Fruit fly (Drosophila melanogaster): ENCODE results near the gene Arglu1.

Arglu1 gene

DNA sequence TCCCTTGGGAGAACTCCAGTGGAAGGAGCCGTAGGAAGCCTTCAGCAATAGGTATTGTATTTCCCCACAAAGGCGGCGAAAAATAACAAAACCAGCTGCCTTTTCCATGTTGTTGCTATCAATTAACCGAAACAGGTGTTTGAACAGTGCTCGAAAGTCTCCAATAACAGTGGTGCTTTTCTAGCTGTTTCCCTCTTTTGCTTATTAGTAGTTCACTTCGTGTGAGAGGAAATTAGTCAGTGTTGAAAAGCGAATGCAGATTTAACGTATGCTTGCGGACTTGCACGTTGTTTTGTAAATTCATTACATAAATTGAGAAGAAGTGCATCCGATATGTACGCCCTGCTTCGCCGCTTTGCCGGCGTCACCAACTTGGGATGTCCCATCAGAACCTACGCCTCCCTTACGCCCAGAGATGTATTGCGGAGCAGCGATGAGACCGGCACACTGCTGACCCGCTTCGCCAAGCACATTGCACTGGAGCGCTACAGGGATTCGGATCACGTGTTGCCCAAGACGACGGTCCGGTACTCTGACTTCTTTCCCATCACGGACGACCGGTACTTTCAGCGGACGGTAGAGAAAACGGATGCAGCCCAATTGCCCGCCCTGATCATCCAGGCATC lies 810 bp upstream of the Arglu1 start, which contains the start of the genes Datp and CG4619 (continued):
- TF ChIP-seq bcd (GFP tag; optimal IDR thresholded peaks at IDR 0.05), result peak; percentile 30
- peak; percentile 13 for TF ChIP-seq CG3163 (GFP tag; optimal IDR thresholded peaks at IDR 0.05)
- no peak for TF ChIP-seq Nf-YC (tag; optimal IDR thresholded peaks at IDR 0.05)
- no peak for TF ChIP-seq Abd-B (GFP tag; optimal IDR thresholded peaks at IDR 0.05)
- no peak for TF ChIP-seq gt (GFP tag; IDR thresholded peaks at IDR 0.05)
- no peak for TF ChIP-seq CG15011 (GFP tag; optimal IDR thresholded peaks at IDR 0.05)
- no peak for TF ChIP-seq sd (tag; optimal IDR thresholded peaks at IDR 0.05)
- peak; percentile 64 for TF ChIP-seq CG4360 (GFP tag; IDR thresholded peaks at IDR 0.05)
- TF ChIP-seq CG7357 (GFP tag; IDR thresholded peaks at IDR 0.05), result no peak
- TF ChIP-seq CkIIα-i1 (GFP tag; IDR thresholded peaks at IDR 0.05), result no peak
- no peak for TF ChIP-seq CG13775 (GFP tag; optimal IDR thresholded peaks at IDR 0.05)
- TF ChIP-seq Hmx (GFP tag; optimal IDR thresholded peaks at IDR 0.05), result no peak
- peak; percentile 55; the same call in 2 of the 3 replicates for TF ChIP-seq dysf (GFP tag; IDR thresholded peaks at IDR 0.05)
- no peak for TF ChIP-seq bowl (GFP tag; IDR thresholded peaks at IDR 0.05)
- peak in 1 of 2 experiments; percentile 15 for TF ChIP-seq Trl (optimal IDR thresholded peaks at IDR 0.05)
- peak; percentile 64 for TF ChIP-seq Trl (GFP tag; optimal IDR thresholded peaks at IDR 0.05)
- TF ChIP-seq pnt (GFP tag; optimal IDR thresholded peaks at IDR 0.05), result no peak
- no peak for TF ChIP-seq CG3838 (GFP tag; optimal IDR thresholded peaks at IDR 0.05)
- TF ChIP-seq dan (GFP tag; IDR thresholded peaks at IDR 0.05), result no peak
- peak; percentile 28 for TF ChIP-seq CG8089 (GFP tag; optimal IDR thresholded peaks at IDR 0.05)
- no peak for TF ChIP-seq Hmr (GFP tag; optimal IDR thresholded peaks at IDR 0.05)
- TF ChIP-seq zfh1 (GFP tag; IDR thresholded peaks at IDR 0.05), result peak; percentile 52; the same call in 2 of the 3 replicates
- no peak for TF ChIP-seq CG17829 (tag; optimal IDR thresholded peaks at IDR 0.05)
- peak; percentile 51 for TF ChIP-seq lilli (GFP tag; optimal IDR thresholded peaks at IDR 0.05)
- 0 out of 2 replicates have a peak, but pooled peaks have one; percentile 9 for TF ChIP-seq H2.0 (GFP tag; IDR thresholded peaks at IDR 0.05)
- peak; percentile 30 for TF ChIP-seq Sry-δ (GFP tag; optimal IDR thresholded peaks at IDR 0.05)
- TF ChIP-seq CG7928 (GFP tag; optimal IDR thresholded peaks at IDR 0.05), result no peak
- TF ChIP-seq seq (GFP tag; IDR thresholded peaks at IDR 0.05), result no peak
- peak; percentile 61 for TF ChIP-seq row (GFP tag; IDR thresholded peaks at IDR 0.05)
- no peak for TF ChIP-seq hkb (optimal IDR thresholded peaks at IDR 0.05)
- no peak for TF ChIP-seq hkb (GFP tag; IDR thresholded peaks at IDR 0.05)
- no peak for TF ChIP-seq Hr78 (GFP tag; optimal IDR thresholded peaks at IDR 0.05)
- TF ChIP-seq CG6765 (GFP tag; optimal IDR thresholded peaks at IDR 0.05), result no peak
- no peak for TF ChIP-seq sqz (GFP tag; optimal IDR thresholded peaks at IDR 0.05)
- peak; percentile 7 for TF ChIP-seq HHEX (GFP tag; optimal IDR thresholded peaks at IDR 0.05)
- no peak for TF ChIP-seq CG12071 (GFP tag; optimal IDR thresholded peaks at IDR 0.05)
- TF ChIP-seq tll (GFP tag; optimal IDR thresholded peaks at IDR 0.05), result no peak
- no peak for TF ChIP-seq Doc3 (GFP tag; IDR thresholded peaks at IDR 0.05; ENCODE audit: partially characterized antibody)
- no peak for TF ChIP-seq CG18011 (GFP tag; optimal IDR thresholded peaks at IDR 0.05)
- no peak for TF ChIP-seq CG30020 (tag; optimal IDR thresholded peaks at IDR 0.05)
- peak; percentile 32 for TF ChIP-seq CG18764 (GFP tag; optimal IDR thresholded peaks at IDR 0.05)
- TF ChIP-seq sc (optimal IDR thresholded peaks at IDR 0.05), result no peak
- no peak for TF ChIP-seq sc (GFP tag; optimal IDR thresholded peaks at IDR 0.05)
- no peak for TF ChIP-seq ash1 (GFP tag; optimal IDR thresholded peaks at IDR 0.05)
- TF ChIP-seq fru (optimal IDR thresholded peaks at IDR 0.05), result no peak
- no peak for TF ChIP-seq Dfd (GFP tag; optimal IDR thresholded peaks at IDR 0.05)
- peak; percentile 61 for TF ChIP-seq NfI (GFP tag; optimal IDR thresholded peaks at IDR 0.05)
- peak; percentile 24; the same call in 1 of the 3 replicates for TF ChIP-seq croc (GFP tag; conservative IDR thresholded peaks at IDR 0.05)
- no peak for TF ChIP-seq CG10321 (GFP tag; IDR thresholded peaks at IDR 0.05)
- no peak for TF ChIP-seq CG6254 (GFP tag; optimal IDR thresholded peaks at IDR 0.05)
- TF ChIP-seq ase (GFP tag; IDR thresholded peaks at IDR 0.05), result no peak
- no peak for TF ChIP-seq oc (tag; optimal IDR thresholded peaks at IDR 0.05)
